Worm (Caenorhabditis elegans): Measurements from ENCODE around the gene dos-2.

ce11 chrII:3968070-3968469 lies 8.0 kb upstream of the dos-2 start:
- TF ChIP-seq unc-62 (GFP tag; optimal IDR thresholded peaks at IDR 0.05) = no peak
- no peak for TF ChIP-seq jun-1 (tag; optimal IDR thresholded peaks at IDR 0.05)
- no peak for TF ChIP-seq nhr-237 (tag; optimal IDR thresholded peaks at IDR 0.05)
- TF ChIP-seq skn-1 (tag; optimal IDR thresholded peaks at IDR 0.05) = no peak
- TF ChIP-seq R02D3.7 (tag; optimal IDR thresholded peaks at IDR 0.05) = no peak

All from whole organism, L3 larva.